Fruit fly (Drosophila melanogaster): Measurements from ENCODE around the gene CG43390.

DNA sequence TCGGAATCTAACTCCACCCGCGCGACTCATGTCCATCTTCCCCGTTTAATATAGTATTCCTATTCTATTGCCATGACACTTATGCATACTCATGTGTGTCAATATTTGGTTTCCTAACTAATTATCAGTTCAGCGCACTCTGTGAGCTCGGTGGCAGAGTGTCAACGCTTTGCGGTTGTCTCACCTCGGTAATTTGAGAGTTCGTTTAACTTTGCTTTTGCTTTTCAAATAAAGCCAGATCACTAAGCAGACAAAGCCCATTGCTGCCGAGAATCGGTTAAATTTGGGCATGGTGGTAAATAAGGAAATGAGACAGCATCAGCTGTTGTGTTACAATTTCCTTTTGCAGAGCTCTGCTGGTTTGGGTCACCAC, 39.4 kb downstream of the CG43390 start:
- TF ChIP-seq h (GFP tag; optimal IDR thresholded peaks at IDR 0.05) = no peak
- no peak for TF ChIP-seq psq (GFP tag; optimal IDR thresholded peaks at IDR 0.05)
- TF ChIP-seq pan (optimal IDR thresholded peaks at IDR 0.05) = no peak
- TF ChIP-seq Mio (GFP tag; optimal IDR thresholded peaks at IDR 0.05) = no peak
- TF ChIP-seq Myc (optimal IDR thresholded peaks at IDR 0.05) = no peak
- TF ChIP-seq usp (GFP tag; optimal IDR thresholded peaks at IDR 0.05) = no peak
